Fruit fly (Drosophila melanogaster): Measurements from ENCODE around the gene Polr2J.

- TF ChIP-seq CG8319 (GFP tag; optimal IDR thresholded peaks at IDR 0.05): no peak
- no peak for TF ChIP-seq Eip93F (GFP tag; optimal IDR thresholded peaks at IDR 0.05)
- no peak for TF ChIP-seq Gug (GFP tag; IDR thresholded peaks at IDR 0.05)
- no peak for TF ChIP-seq CG6854 (GFP tag; optimal IDR thresholded peaks at IDR 0.05)
- TF ChIP-seq Lpt (GFP tag; optimal IDR thresholded peaks at IDR 0.05): no peak
- TF ChIP-seq Sox15 (GFP tag; optimal IDR thresholded peaks at IDR 0.05): no peak
- TF ChIP-seq Met (GFP tag; optimal IDR thresholded peaks at IDR 0.05): no peak
- TF ChIP-seq CG6276 (GFP tag; optimal IDR thresholded peaks at IDR 0.05): no peak
- TF ChIP-seq Ets96B (tag; optimal IDR thresholded peaks at IDR 0.05): no peak
Measured at dm6 chr2L:17390782-17391181, 19.4 kb downstream of the Polr2J start.

All from whole organism, prepupa.